Fruit fly (Drosophila melanogaster): ENCODE data around the gene CG31809.
A peak's percentile ranks its signal among the peaks of the same experiment; 100 is the strongest.

Gene CG31809

dm6 chr2L:16818335-16818973 lies 40.1 kb downstream of the CG31809 start:
- peak; percentile 70 for TF ChIP-seq CG34367 (tag; optimal IDR thresholded peaks at IDR 0.05)
- TF ChIP-seq D1 (tag; optimal IDR thresholded peaks at IDR 0.05): peak; percentile 17
- peak; percentile 35 for TF ChIP-seq gl (tag; optimal IDR thresholded peaks at IDR 0.05)
- TF ChIP-seq EcR (GFP tag; optimal IDR thresholded peaks at IDR 0.05): peak; percentile 86
- TF ChIP-seq Pif1A (GFP tag; optimal IDR thresholded peaks at IDR 0.05): peak; percentile 80
- TF ChIP-seq CG14655 (GFP tag; optimal IDR thresholded peaks at IDR 0.05): peak; percentile 81
- TF ChIP-seq CG9948 (tag; optimal IDR thresholded peaks at IDR 0.05): peak; percentile 69
- peak; percentile 79 for TF ChIP-seq CG17806 (tag; optimal IDR thresholded peaks at IDR 0.05)
- peak; percentile 75 for TF ChIP-seq Ets98B (GFP tag; IDR thresholded peaks at IDR 0.05)
- no peak for TF ChIP-seq rn (GFP tag; IDR thresholded peaks at IDR 0.05)
- TF ChIP-seq CG32121 (GFP tag; IDR thresholded peaks at IDR 0.05): peak; percentile 74
- no peak for TF ChIP-seq fd96Ca (GFP tag; IDR thresholded peaks at IDR 0.05)
- peak; percentile 50 for TF ChIP-seq CG12605 (GFP tag; IDR thresholded peaks at IDR 0.05)
- TF ChIP-seq CG4496 (GFP tag; IDR thresholded peaks at IDR 0.05): peak; percentile 81
- no peak for TF ChIP-seq CG13204 (GFP tag; optimal IDR thresholded peaks at IDR 0.05)
- peak; percentile 78 for TF ChIP-seq CG15710 (tag; optimal IDR thresholded peaks at IDR 0.05)
- TF ChIP-seq Pif1B (GFP tag; optimal IDR thresholded peaks at IDR 0.05): peak; percentile 68
- TF ChIP-seq CG8301 (tag; optimal IDR thresholded peaks at IDR 0.05): peak; percentile 80
- TF ChIP-seq CG8159 (tag; optimal IDR thresholded peaks at IDR 0.05): peak; percentile 78
- peak; percentile 46 for TF ChIP-seq Snoo (tag; optimal IDR thresholded peaks at IDR 0.05)
- no peak for TF ChIP-seq CG10348 (GFP tag; IDR thresholded peaks at IDR 0.05)

- no peak for TF ChIP-seq CG15710 (tag; optimal IDR thresholded peaks at IDR 0.05)
- TF ChIP-seq CG32121 (GFP tag; IDR thresholded peaks at IDR 0.05): no peak
- TF ChIP-seq CG8159 (tag; optimal IDR thresholded peaks at IDR 0.05): peak; percentile 50
Observed at dm6 chr2L:16817421-16818101, 41.0 kb downstream of the CG31809 start.

dm6 chr2L:16816750-16817087 lies 41.8 kb downstream of the CG31809 start:
- TF ChIP-seq CG8301 (tag; optimal IDR thresholded peaks at IDR 0.05) (no peak), CG12605 (GFP tag; IDR thresholded peaks at IDR 0.05) (no peak), EcR (GFP tag; optimal IDR thresholded peaks at IDR 0.05) (peak; percentile 77)

dm6 chr2L:16815989-16816749 lies 42.3 kb downstream of the CG31809 start, which contains the start of gene mdy:
Gene mdy, plus strand, starts transcription at chr2L:16816660.
- TF ChIP-seq EcR (GFP tag; optimal IDR thresholded peaks at IDR 0.05): no peak
- peak; percentile 52 for TF ChIP-seq Pif1A (GFP tag; optimal IDR thresholded peaks at IDR 0.05)
- peak; percentile 31 for TF ChIP-seq CG4496 (GFP tag; IDR thresholded peaks at IDR 0.05)
- TF ChIP-seq rn (GFP tag; IDR thresholded peaks at IDR 0.05): 0 out of 2 replicates have a peak, but pooled peaks have one; percentile 16
- TF ChIP-seq CG17806 (tag; optimal IDR thresholded peaks at IDR 0.05): peak; percentile 37
- TF ChIP-seq CG15710 (tag; optimal IDR thresholded peaks at IDR 0.05): peak; percentile 57
- peak; percentile 65; the same call in 1 of the 2 replicates for TF ChIP-seq CG32121 (GFP tag; IDR thresholded peaks at IDR 0.05)
- TF ChIP-seq CG13204 (GFP tag; optimal IDR thresholded peaks at IDR 0.05): no peak
- peak; percentile 43 for TF ChIP-seq CG8159 (tag; optimal IDR thresholded peaks at IDR 0.05)
- TF ChIP-seq CG8301 (tag; optimal IDR thresholded peaks at IDR 0.05): peak; percentile 27
- TF ChIP-seq CG10348 (GFP tag; IDR thresholded peaks at IDR 0.05): no peak
- no peak for TF ChIP-seq D1 (tag; optimal IDR thresholded peaks at IDR 0.05)
- TF ChIP-seq Ets98B (GFP tag; IDR thresholded peaks at IDR 0.05): no peak
- TF ChIP-seq gl (tag; optimal IDR thresholded peaks at IDR 0.05): peak; percentile 25
- peak; percentile 47 for TF ChIP-seq CG14655 (GFP tag; optimal IDR thresholded peaks at IDR 0.05)
- TF ChIP-seq fd96Ca (GFP tag; IDR thresholded peaks at IDR 0.05): peak; percentile 51; the same call in 2 of the 3 replicates
- peak; percentile 16 for TF ChIP-seq CG9948 (tag; optimal IDR thresholded peaks at IDR 0.05)
- TF ChIP-seq CG12605 (GFP tag; IDR thresholded peaks at IDR 0.05): no peak
- peak; percentile 32 for TF ChIP-seq Snoo (tag; optimal IDR thresholded peaks at IDR 0.05)
- peak; percentile 40 for TF ChIP-seq CG34367 (tag; optimal IDR thresholded peaks at IDR 0.05)
- peak; percentile 51 for TF ChIP-seq Pif1B (GFP tag; optimal IDR thresholded peaks at IDR 0.05)

dm6 chr2L:16808752-16809151 lies 49.8 kb downstream of the CG31809 start:
- TF ChIP-seq CG9948 (tag; optimal IDR thresholded peaks at IDR 0.05): no peak
- no peak for TF ChIP-seq CG13204 (GFP tag; optimal IDR thresholded peaks at IDR 0.05)
- no peak for TF ChIP-seq rn (GFP tag; IDR thresholded peaks at IDR 0.05)
- no peak for TF ChIP-seq CG34367 (tag; optimal IDR thresholded peaks at IDR 0.05)
- no peak for TF ChIP-seq Ets98B (GFP tag; IDR thresholded peaks at IDR 0.05)
- no peak for TF ChIP-seq CG8301 (tag; optimal IDR thresholded peaks at IDR 0.05)
- TF ChIP-seq CG32121 (GFP tag; IDR thresholded peaks at IDR 0.05): no peak
- TF ChIP-seq CG14655 (GFP tag; optimal IDR thresholded peaks at IDR 0.05): no peak
- no peak for TF ChIP-seq D1 (tag; optimal IDR thresholded peaks at IDR 0.05)
- no peak for TF ChIP-seq Pif1A (GFP tag; optimal IDR thresholded peaks at IDR 0.05)
- no peak for TF ChIP-seq Snoo (tag; optimal IDR thresholded peaks at IDR 0.05)
- no peak for TF ChIP-seq CG10348 (GFP tag; IDR thresholded peaks at IDR 0.05)
- no peak for TF ChIP-seq CG15710 (tag; optimal IDR thresholded peaks at IDR 0.05)
- TF ChIP-seq CG4496 (GFP tag; IDR thresholded peaks at IDR 0.05): no peak
- TF ChIP-seq gl (tag; optimal IDR thresholded peaks at IDR 0.05): no peak
- TF ChIP-seq CG17806 (tag; optimal IDR thresholded peaks at IDR 0.05): no peak
- no peak for TF ChIP-seq EcR (GFP tag; optimal IDR thresholded peaks at IDR 0.05)
- no peak for TF ChIP-seq CG8159 (tag; optimal IDR thresholded peaks at IDR 0.05)
- TF ChIP-seq Pif1B (GFP tag; optimal IDR thresholded peaks at IDR 0.05): no peak
